Worm (Caenorhabditis elegans): ENCODE data around the gene npr-19.

Gene npr-19

ce11 chrX:768061-768646 is 32.7 kb upstream of the npr-19 start, which contains the start of the genes trap-2 and ile-2 (continued):
- no peak for TF ChIP-seq dpl-1 (GFP tag; optimal IDR thresholded peaks at IDR 0.05)
- no peak for TF ChIP-seq F33H1.4 (GFP tag; IDR thresholded peaks at IDR 0.05)
- no peak for TF ChIP-seq pha-4 (tag; optimal IDR thresholded peaks at IDR 0.05)
- TF ChIP-seq akir-1 (GFP tag; optimal IDR thresholded peaks at IDR 0.05) = no peak
- TF ChIP-seq nfyb-1 (GFP tag; IDR thresholded peaks at IDR 0.05) = peak; percentile 93
- TF ChIP-seq hmg-1.2 (GFP tag; IDR thresholded peaks at IDR 0.05) = peak; percentile 68
- peak; percentile 62 for TF ChIP-seq repo-1 (tag; optimal IDR thresholded peaks at IDR 0.05)
- peak; percentile 72 for TF ChIP-seq atf-7 (tag; optimal IDR thresholded peaks at IDR 0.05)
- no peak for TF ChIP-seq bed-2 (GFP tag; IDR thresholded peaks at IDR 0.05)
- no peak for TF ChIP-seq nhr-179 (tag; optimal IDR thresholded peaks at IDR 0.05)
- TF ChIP-seq efl-1 (GFP tag; optimal IDR thresholded peaks at IDR 0.05) = no peak
- TF ChIP-seq tbx-9 (tag; optimal IDR thresholded peaks at IDR 0.05; ENCODE audit: borderline replicate concordance) = no peak
- TF ChIP-seq F22D6.2 (tag; optimal IDR thresholded peaks at IDR 0.05) = peak; percentile 42
- TF ChIP-seq ceh-27 (GFP tag; optimal IDR thresholded peaks at IDR 0.05) = peak; percentile 91
- TF ChIP-seq B0019.2 (GFP tag; conservative IDR thresholded peaks at IDR 0.05) = no peak
- no peak for TF ChIP-seq lsy-27 (tag; optimal IDR thresholded peaks at IDR 0.05; ENCODE audit: borderline replicate concordance, insufficient read depth)
- TF ChIP-seq zfh-2 (GFP tag; conservative IDR thresholded peaks at IDR 0.05) = peak; percentile 99
- peak; percentile 100 for TF ChIP-seq let-607 (tag; optimal IDR thresholded peaks at IDR 0.05)
- TF ChIP-seq ZK185.1 (tag; optimal IDR thresholded peaks at IDR 0.05; ENCODE audit: poor library complexity, severe bottlenecking) = peak; percentile 72
- no peak for TF ChIP-seq ztf-3 (GFP tag; optimal IDR thresholded peaks at IDR 0.05)
- TF ChIP-seq madf-8 (GFP tag; conservative IDR thresholded peaks at IDR 0.05) = no peak
- no peak for TF ChIP-seq F55B11.4 (tag; optimal IDR thresholded peaks at IDR 0.05; ENCODE audit: borderline replicate concordance, insufficient read depth)
- TF ChIP-seq rpc-1 (optimal IDR thresholded peaks at IDR 0.05) = no peak
- TF ChIP-seq rpc-1 (tag; optimal IDR thresholded peaks at IDR 0.05) = no peak
- TF ChIP-seq cebp-1 (GFP tag; IDR thresholded peaks at IDR 0.05) = peak; percentile 64
- TF ChIP-seq cebp-1 (tag; optimal IDR thresholded peaks at IDR 0.05) = peak; percentile 89
- no peak for TF ChIP-seq mxl-1 (tag; optimal IDR thresholded peaks at IDR 0.05)
- TF ChIP-seq ztf-26 (tag; optimal IDR thresholded peaks at IDR 0.05) = peak; percentile 79
- no peak for TF ChIP-seq mel-28 (tag; optimal IDR thresholded peaks at IDR 0.05; ENCODE audit: borderline replicate concordance)
- no peak for TF ChIP-seq F52B5.7 (tag; optimal IDR thresholded peaks at IDR 0.05)
- peak; percentile 37 for TF ChIP-seq F23B12.7 (tag; optimal IDR thresholded peaks at IDR 0.05; ENCODE audit: insufficient read depth)
- peak; percentile 56 for TF ChIP-seq chd-7 (tag; optimal IDR thresholded peaks at IDR 0.05)
- TF ChIP-seq unc-130 (GFP tag; optimal IDR thresholded peaks at IDR 0.05) = no peak
- TF ChIP-seq aptf-2 (GFP tag; conservative IDR thresholded peaks at IDR 0.05) = no peak
- TF ChIP-seq lir-1 (GFP tag; conservative IDR thresholded peaks at IDR 0.05) = no peak; the same call in 1 of the 2 replicates
- no peak for TF ChIP-seq hsf-1 (GFP tag; IDR thresholded peaks at IDR 0.05)
- TF ChIP-seq somi-1 (GFP tag; optimal IDR thresholded peaks at IDR 0.05) = no peak
- no peak for TF ChIP-seq F49E8.2 (tag; optimal IDR thresholded peaks at IDR 0.05; ENCODE audit: insufficient read depth)
- TF ChIP-seq tlf-1 (GFP tag; optimal IDR thresholded peaks at IDR 0.05) = peak; percentile 76
- no peak for TF ChIP-seq fkh-3 (tag; optimal IDR thresholded peaks at IDR 0.05)
- no peak for TF ChIP-seq ceh-91 (GFP tag; IDR thresholded peaks at IDR 0.05)
- peak; percentile 73 for TF ChIP-seq lin-54 (GFP tag; optimal IDR thresholded peaks at IDR 0.05)
- TF ChIP-seq B0336.3 (GFP tag; IDR thresholded peaks at IDR 0.05) = peak; percentile 88
- TF ChIP-seq madf-10 (tag; optimal IDR thresholded peaks at IDR 0.05) = peak; percentile 79
- TF ChIP-seq gei-17 (GFP tag; optimal IDR thresholded peaks at IDR 0.05) = peak; percentile 68
- TF ChIP-seq K12H6.12 (tag; optimal IDR thresholded peaks at IDR 0.05) = peak; percentile 96
- no peak for TF ChIP-seq egl-18 (GFP tag; IDR thresholded peaks at IDR 0.05)
- TF ChIP-seq snpc-3.4 (tag; optimal IDR thresholded peaks at IDR 0.05) = no peak
